Worm (Caenorhabditis elegans) whole organism, mixed stage, embryonic: ENCODE results near the gene srbc-61.
"Not testable (repeated sequence)": the region's sequence is repeated elsewhere in the genome, so short reads cannot be mapped to it uniquely, and the experiment has no call there.

Source experiments
- M03D4.4 ChIP-seq: sonication (generic microtip); optimal IDR thresholded peaks from 2 replicates; lab custom pipeline; 2017; ENCODE audit warnings: mild to moderate bottlenecking, missing genetic modification characterization, missing compliant biosample characterization
- bed-3 ChIP-seq: fragments of 200-800 bp; sonication (Bioruptor generic); optimal IDR thresholded peaks from 3 replicates; lab custom pipeline; 2018; ENCODE audit warnings: mild to moderate bottlenecking, missing genetic modification characterization, moderate library complexity, missing compliant biosample characterization
- blmp-1 ChIP-seq: fragments of 150-350 bp; optimal IDR thresholded peaks from 2 replicates; lab custom pipeline; 2014; ENCODE audit warnings: missing biosample characterization, missing genetic modification characterization
- ceh-39 ChIP-seq: fragments of 150-350 bp; optimal IDR thresholded peaks from 2 replicates; lab custom pipeline; 2014; ENCODE audit warnings: missing biosample characterization, missing genetic modification characterization
- ceh-43 ChIP-seq: fragments of 200-800 bp; sonication (Bioruptor generic); optimal IDR thresholded peaks from 2 replicates; lab custom pipeline; 2018; ENCODE audit warnings: mild to moderate bottlenecking, missing genetic modification characterization, moderate library complexity, missing compliant biosample characterization
- ceh-83 ChIP-seq: fragments of 200-800 bp; sonication (Bioruptor generic); optimal IDR thresholded peaks from 2 replicates; lab custom pipeline; 2018; ENCODE audit warnings: mild to moderate bottlenecking, missing genetic modification characterization, missing compliant biosample characterization
- ces-1 ChIP-seq: fragments of 150-350 bp; optimal IDR thresholded peaks from 2 replicates; lab custom pipeline; 2014; ENCODE audit warnings: missing biosample characterization, missing genetic modification reagents, missing genetic modification characterization
- cnd-1 ChIP-seq: fragments of 200-800 bp; sonication (Bioruptor generic); optimal IDR thresholded peaks from 2 replicates; lab custom pipeline; 2018; ENCODE audit warnings: mild to moderate bottlenecking, missing genetic modification characterization, missing compliant biosample characterization
- drap-1 ChIP-seq: fragments of 200-800 bp; sonication (Bioruptor generic); optimal IDR thresholded peaks from 3 replicates; lab custom pipeline; 2018; ENCODE audit warnings: mild to moderate bottlenecking, missing genetic modification characterization, missing compliant biosample characterization
- elt-1 ChIP-seq: sonication (generic microtip); optimal IDR thresholded peaks from 2 replicates; lab custom pipeline; 2017; ENCODE audit warnings: missing genetic modification characterization, mild to moderate bottlenecking, missing compliant biosample characterization, antibody characterized with exemption, moderate library complexity, borderline replicate concordance; ENCODE audit not compliant: insufficient read depth
- elt-3 ChIP-seq: fragments of 150-350 bp; optimal IDR thresholded peaks from 2 replicates; lab custom pipeline; 2014; ENCODE audit warnings: missing biosample characterization, missing genetic modification characterization
- ham-2 ChIP-seq: fragments of 200-800 bp; sonication (Bioruptor generic); optimal IDR thresholded peaks from 2 replicates; lab custom pipeline; 2018; ENCODE audit warnings: mild to moderate bottlenecking, missing genetic modification characterization, missing compliant biosample characterization
- hlh-1 ChIP-seq: fragments of 150-350 bp; optimal IDR thresholded peaks from 2 replicates; lab custom pipeline; 2014; ENCODE audit warnings: missing biosample characterization, missing genetic modification reagents, missing genetic modification characterization
- lin-32 ChIP-seq: fragments of 200-800 bp; sonication (Bioruptor generic); optimal IDR thresholded peaks from 2 replicates; lab custom pipeline; 2018; ENCODE audit warnings: mild to moderate bottlenecking, missing genetic modification characterization, missing compliant biosample characterization
- lsy-2 ChIP-seq: fragments of 150-350 bp; optimal IDR thresholded peaks from 2 replicates; lab custom pipeline; 2014; ENCODE audit warnings: missing biosample characterization, missing genetic modification characterization
- mab-5 ChIP-seq: fragments of 150-350 bp; optimal IDR thresholded peaks from 2 replicates; lab custom pipeline; 2014; ENCODE audit warnings: missing biosample characterization, missing genetic modification characterization
- mep-1 ChIP-seq: fragments of 150-350 bp; optimal IDR thresholded peaks from 2 replicates; lab custom pipeline; 2017; ENCODE audit warnings: missing biosample characterization, missing genetic modification reagents, missing genetic modification characterization, inconsistent platforms
- mls-2 ChIP-seq: sonication (generic microtip); optimal IDR thresholded peaks from 2 replicates; lab custom pipeline; 2016; ENCODE audit warnings: mild to moderate bottlenecking, missing genetic modification characterization, moderate library complexity, missing compliant biosample characterization
- nhr-2 ChIP-seq: fragments of 150-350 bp; optimal IDR thresholded peaks from 2 replicates; lab custom pipeline; 2014; ENCODE audit warnings: missing biosample characterization, missing genetic modification characterization
- nhr-237 ChIP-seq: fragments of 150-350 bp; optimal IDR thresholded peaks from 2 replicates; lab custom pipeline; 2014; ENCODE audit warnings: missing biosample characterization, missing genetic modification characterization
- nhr-28 ChIP-seq: fragments of 150-350 bp; optimal IDR thresholded peaks from 2 replicates; lab custom pipeline; 2014; ENCODE audit warnings: missing biosample characterization, missing genetic modification characterization
- nhr-76 ChIP-seq: sonication (generic microtip); optimal IDR thresholded peaks from 2 replicates; lab custom pipeline; 2017; ENCODE audit warnings: missing biosample characterization, missing genetic modification characterization
- pha-4 ChIP-seq: fragments of 150-350 bp; optimal IDR thresholded peaks from 2 replicates; lab custom pipeline; 2018; ENCODE audit warnings: missing biosample characterization, missing genetic modification reagents, missing genetic modification characterization
- sem-2 ChIP-seq: fragments of 200-800 bp; sonication (Bioruptor generic); optimal IDR thresholded peaks from 2 replicates; lab custom pipeline; 2018; ENCODE audit warnings: mild to moderate bottlenecking, missing genetic modification characterization, missing compliant biosample characterization
- snpc-4 ChIP-seq: fragments of 150-350 bp; optimal IDR thresholded peaks from 2 replicates; lab custom pipeline; 2014; ENCODE audit warnings: missing biosample characterization, missing genetic modification characterization
- tbx-8 ChIP-seq: fragments of 200-800 bp; sonication (Bioruptor generic); optimal IDR thresholded peaks from 2 replicates; lab custom pipeline; 2018; ENCODE audit warnings: mild to moderate bottlenecking, missing genetic modification characterization, moderate library complexity, missing compliant biosample characterization
- unc-120 ChIP-seq: sonication (generic microtip); optimal IDR thresholded peaks from 2 replicates; lab custom pipeline; 2017; ENCODE audit warnings: missing genetic modification characterization, missing compliant biosample characterization; ENCODE audit not compliant: poor library complexity, severe bottlenecking
- unc-39 ChIP-seq: fragments of 150-350 bp; optimal IDR thresholded peaks from 2 replicates; lab custom pipeline; 2014; ENCODE audit warnings: missing biosample characterization, missing genetic modification characterization
- unc-62 ChIP-seq: fragments of 150-350 bp; optimal IDR thresholded peaks from 2 replicates; lab custom pipeline; 2014; ENCODE audit warnings: missing biosample characterization, missing genetic modification reagents, missing genetic modification characterization
- zip-8 ChIP-seq: fragments of 150-350 bp; optimal IDR thresholded peaks from 2 replicates; lab custom pipeline; 2014; ENCODE audit warnings: missing biosample characterization, missing genetic modification characterization
- ztf-11 ChIP-seq: fragments of 150-350 bp; optimal IDR thresholded peaks from 2 replicates; lab custom pipeline; 2014; ENCODE audit warnings: missing biosample characterization, missing genetic modification characterization

srbc-61 gene

ce11 chrV:17438317-17438716 lies 38.3 kb upstream of the srbc-61 start, which contains the start of gene srsx-2:
srsx-2 (minus strand) TSS chrV:17438417.
- TF ChIP-seq ham-2 (GFP tag; lab: Kevin White, UChicago): no peak
- TF ChIP-seq elt-1 (tag; lab: Kevin White, UChicago): no peak
- no peak for TF ChIP-seq drap-1
- no peak for TF ChIP-seq blmp-1 (tag; lab: Kevin White, UChicago)

- TF ChIP-seq mls-2 (tag; lab: Kevin White, UChicago): no peak
- TF ChIP-seq ztf-11: no peak
- no peak for TF ChIP-seq M03D4.4 (tag; lab: Kevin White, UChicago)
- TF ChIP-seq nhr-76: no peak
- TF ChIP-seq sem-2 (GFP tag; lab: Kevin White, UChicago): no peak
- TF ChIP-seq mep-1: no peak
- no peak for TF ChIP-seq elt-3 (tag; lab: Kevin White, UChicago)
- TF ChIP-seq unc-39 (tag; lab: Kevin White, UChicago): no peak
These were observed 37.2 kb upstream of the srbc-61 start, which contains the start of gene srh-154 for ce11 chrV:17439406-17439805. srh-154 (plus strand) TSS chrV:17439706.

DNA sequence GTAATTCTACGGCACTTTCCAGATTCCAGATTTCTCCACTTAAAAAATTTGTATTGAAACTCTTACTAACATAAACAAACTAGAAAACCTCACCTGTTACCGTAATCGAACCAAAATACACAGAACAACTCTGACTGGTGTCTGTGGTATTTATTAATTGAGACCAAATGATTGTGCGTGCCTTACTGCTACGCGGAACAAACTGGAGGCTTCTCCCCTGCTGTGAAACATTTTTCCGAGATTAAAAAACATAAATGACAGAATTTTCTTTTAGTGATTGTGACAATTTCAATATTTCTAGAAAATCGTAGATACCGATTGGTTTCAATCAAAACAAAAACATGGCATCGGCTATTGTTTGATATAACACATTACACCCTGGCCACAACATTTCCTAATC lies 26.8 kb upstream of the srbc-61 start:
- TF ChIP-seq mep-1 (no peak), elt-3 (tag; lab: Kevin White, UChicago) (no peak), nhr-76 (no peak), lsy-2 (tag; lab: Kevin White, UChicago) (no peak), nhr-2 (no peak), drap-1 (no peak), mab-5 (tag; lab: Kevin White, UChicago) (no peak), snpc-4 (tag; lab: Kevin White, UChicago) (no peak), tbx-8 (no peak), unc-39 (tag; lab: Kevin White, UChicago) (no peak), ces-1 (GFP tag; lab: Kevin White, UChicago) (no peak), blmp-1 (tag; lab: Kevin White, UChicago) (no peak), cnd-1 (tag; lab: Kevin White, UChicago) (no peak), lin-32 (GFP tag; lab: Kevin White, UChicago) (no peak), ceh-43 (GFP tag; lab: Kevin White, UChicago) (no peak), ceh-83 (GFP tag; lab: Kevin White, UChicago) (no peak), M03D4.4 (tag; lab: Kevin White, UChicago) (no peak), hlh-1 (tag; lab: Kevin White, UChicago) (no peak)
- TF ChIP-seq, all 35 proteins: peak for 0

DNA sequence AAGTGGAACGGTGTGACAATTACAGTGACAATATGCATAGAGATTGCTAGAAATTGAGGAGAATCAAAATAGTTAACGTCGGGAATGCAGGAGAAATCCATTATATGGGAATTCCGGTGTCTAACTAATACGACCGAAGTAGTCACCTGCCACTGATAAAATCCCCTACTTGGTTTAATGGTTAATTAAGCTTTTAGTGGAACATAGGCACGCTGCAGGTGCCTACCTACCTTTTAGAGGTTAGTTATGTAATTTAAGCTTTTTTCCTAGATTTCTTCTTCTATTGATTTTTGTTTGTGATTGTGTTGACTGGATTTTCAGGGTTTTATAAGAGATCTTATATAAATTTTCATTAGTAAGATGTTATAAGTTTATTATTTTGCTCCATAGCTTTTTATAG lies 20.4 kb upstream of the srbc-61 start, which contains the start of gene srh-203:
Gene srh-203 (minus strand): TSS at position 101 of the 400 bp plus-strand sequence.
- TF ChIP-seq drap-1; ceh-43 (GFP tag; lab: Kevin White, UChicago); hlh-1 (tag; lab: Kevin White, UChicago): not testable (repeated sequence)

DNA sequence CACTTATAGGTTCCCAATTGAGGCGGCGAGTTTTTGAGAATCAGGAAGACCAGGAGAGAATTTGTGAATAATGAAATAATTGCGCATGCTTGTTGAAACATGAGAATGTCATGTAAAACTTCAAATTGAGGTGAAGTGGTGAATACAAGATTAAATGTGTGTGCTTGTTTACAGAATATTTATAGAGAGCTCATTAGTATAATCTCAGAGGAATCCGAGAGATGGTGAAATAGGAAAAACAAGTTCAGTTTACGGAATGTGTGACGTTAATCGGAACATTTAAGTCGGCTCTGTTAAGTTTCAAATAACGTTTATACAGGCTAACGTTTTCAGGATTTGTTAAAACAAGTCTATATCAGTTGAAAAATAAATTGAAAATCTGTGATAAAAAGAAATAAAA lies 18.5 kb upstream of the srbc-61 start, which contains the start of gene str-200:
Gene str-200 (minus strand): TSS at position 101 of the 400 bp plus-strand sequence.
- TF ChIP-seq mep-1 (no peak), elt-3 (tag; lab: Kevin White, UChicago) (no peak), elt-1 (tag; lab: Kevin White, UChicago) (no peak), unc-120 (tag; lab: Kevin White, UChicago) (no peak), ceh-43 (GFP tag; lab: Kevin White, UChicago) (no peak), lin-32 (GFP tag; lab: Kevin White, UChicago) (no peak), cnd-1 (tag; lab: Kevin White, UChicago) (no peak), blmp-1 (tag; lab: Kevin White, UChicago) (no peak), unc-62 (GFP tag; lab: Kevin White, UChicago) (no peak), ham-2 (GFP tag; lab: Kevin White, UChicago) (no peak)

- TF ChIP-seq nhr-76 (no peak), ceh-39 (tag; lab: Kevin White, UChicago) (no peak), nhr-28 (no peak), bed-3 (GFP tag; lab: Kevin White, UChicago) (no peak), ces-1 (GFP tag; lab: Kevin White, UChicago) (no peak), zip-8 (tag; lab: Kevin White, UChicago) (no peak), unc-120 (tag; lab: Kevin White, UChicago) (no peak), snpc-4 (tag; lab: Kevin White, UChicago) (no peak), ham-2 (GFP tag; lab: Kevin White, UChicago) (no peak), nhr-237 (no peak), pha-4 (tag; lab: Kevin White, UChicago) (no peak), elt-3 (tag; lab: Kevin White, UChicago) (no peak)
These were observed 16.5 kb upstream of the srbc-61 start, which contains the start of gene srz-48 for ce11 chrV:17460061-17460460. srz-48 (minus strand) TSS chrV:17460161.
